Worm (Caenorhabditis elegans) whole organism, late embryonic: Measurements from ENCODE around the gene tsen-2.

ENCODE experiments used
- elt-2 ChIP-seq: sonication (generic microtip); optimal IDR thresholded peaks from 2 replicates; lab custom pipeline; 2016; ENCODE audit warnings: missing genetic modification reagents, missing genetic modification characterization, missing compliant biosample characterization
- lim-6 ChIP-seq: sonication (generic microtip); optimal IDR thresholded peaks from 2 replicates; lab custom pipeline; 2016; ENCODE audit warnings: missing genetic modification characterization, missing compliant biosample characterization
- pqm-1 ChIP-seq: sonication (generic microtip); optimal IDR thresholded peaks from 2 replicates; lab custom pipeline; 2016; ENCODE audit warnings: missing genetic modification characterization, missing compliant biosample characterization
- tbx-2 ChIP-seq: sonication (generic microtip); optimal IDR thresholded peaks from 2 replicates; lab custom pipeline; 2016; ENCODE audit warnings: missing genetic modification characterization, missing compliant biosample characterization
- unc-55 ChIP-seq: sonication (generic microtip); optimal IDR thresholded peaks from 2 replicates; lab custom pipeline; 2017; ENCODE audit warnings: missing biosample characterization, missing genetic modification reagents, missing genetic modification characterization
- ztf-16 ChIP-seq: sonication (generic microtip); optimal IDR thresholded peaks from 2 replicates; lab custom pipeline; 2017; ENCODE audit warnings: missing genetic modification characterization, missing compliant biosample characterization

- TF ChIP-seq pqm-1, result no peak
- no peak for TF ChIP-seq ztf-16 (tag; lab: Kevin White, UChicago)
- TF ChIP-seq unc-55, result no peak
- no peak for TF ChIP-seq lim-6 (tag; lab: Kevin White, UChicago)
- TF ChIP-seq elt-2, result no peak
- no peak for TF ChIP-seq tbx-2 (tag; lab: Kevin White, UChicago)
These were observed 19.0 kb upstream of the tsen-2 start for ce11 chrIII:11917090-11917489.
